Fruit fly (Drosophila melanogaster) whole organism, embryonic: Measurements from ENCODE around the gene CG7810.

Experiments used
- Ada2b ChIP-seq: fragments of 200-800 bp; sonication (Bioruptor generic); IDR thresholded peaks from 2 replicates; pipeline ENCODE4 v1.3.6; 2022; ENCODE audit warnings: missing biosample characterization, missing genetic modification characterization
- CG10274 ChIP-seq: fragments of 200-800 bp; sonication (Bioruptor generic); optimal IDR thresholded peaks from 3 replicates; lab custom pipeline; 2017; ENCODE audit warnings: missing biosample characterization, mild to moderate bottlenecking, missing genetic modification characterization
- CG10366 ChIP-seq: fragments of 200-800 bp; sonication (Bioruptor generic); IDR thresholded peaks from 2 replicates; pipeline ENCODE4 v1.3.6; 2022; ENCODE audit warnings: missing biosample characterization, missing genetic modification characterization
- CG10654 ChIP-seq: fragments of 200-800 bp; sonication (Bioruptor generic); optimal IDR thresholded peaks from 2 replicates; lab custom pipeline; 2016; ENCODE audit warnings: missing biosample characterization, missing genetic modification characterization
- CG11723 ChIP-seq: fragments of 200-800 bp; sonication (Bioruptor generic); optimal IDR thresholded peaks from 2 replicates; lab custom pipeline; 2017; ENCODE audit warnings: missing biosample characterization, mild to moderate bottlenecking, missing genetic modification characterization
- CG12236 ChIP-seq: fragments of 200-800 bp; sonication (Bioruptor generic); optimal IDR thresholded peaks from 2 replicates; lab custom pipeline; 2016; ENCODE audit warnings: missing biosample characterization, missing genetic modification characterization
- CG17385 ChIP-seq: fragments of 200-800 bp; sonication (Bioruptor generic); optimal IDR thresholded peaks from 3 replicates; lab custom pipeline; 2018; ENCODE audit warnings: missing biosample characterization, mild to moderate bottlenecking, missing genetic modification characterization
- CG2116 ChIP-seq: fragments of 200-800 bp; sonication (Bioruptor generic); optimal IDR thresholded peaks from 3 replicates; lab custom pipeline; 2018; ENCODE audit warnings: missing biosample characterization, mild to moderate bottlenecking, missing genetic modification characterization
- CG3838 ChIP-seq: fragments of 200-800 bp; sonication (Bioruptor generic); optimal IDR thresholded peaks from 3 replicates; lab custom pipeline; 2016; ENCODE audit warnings: missing biosample characterization, missing genetic modification characterization
- CG3847 ChIP-seq: fragments of 200-800 bp; sonication (Bioruptor generic); IDR thresholded peaks from 2 replicates; pipeline ENCODE4 v1.3.6; 2022; ENCODE audit warnings: missing biosample characterization, missing genetic modification characterization
- CG3995 ChIP-seq: fragments of 200-800 bp; sonication (Bioruptor generic); optimal IDR thresholded peaks from 3 replicates; lab custom pipeline; 2016; ENCODE audit warnings: missing biosample characterization, missing genetic modification characterization
- CG43689 ChIP-seq: fragments of 200-800 bp; sonication (Bioruptor generic); IDR thresholded peaks from 2 replicates; pipeline ENCODE4 v1.3.6; 2022; ENCODE audit warnings: missing biosample characterization, missing genetic modification characterization
- CG7357 ChIP-seq: fragments of 200-800 bp; sonication (Bioruptor generic); IDR thresholded peaks from 3 replicates; pipeline ENCODE4 v1.3.6; 2022; ENCODE audit warnings: missing biosample characterization, missing genetic modification characterization
- CG7556 ChIP-seq: fragments of 200-800 bp; sonication (Bioruptor generic); optimal IDR thresholded peaks from 2 replicates; lab custom pipeline; 2017; ENCODE audit warnings: missing biosample characterization, mild to moderate bottlenecking, missing genetic modification characterization
- CG9727 ChIP-seq: fragments of 200-800 bp; sonication (Bioruptor generic); optimal IDR thresholded peaks from 3 replicates; lab custom pipeline; 2017; ENCODE audit warnings: missing biosample characterization, mild to moderate bottlenecking, missing genetic modification characterization
- CkIIα-i1 ChIP-seq: fragments of 200-800 bp; sonication (Bioruptor generic); IDR thresholded peaks from 2 replicates; pipeline ENCODE4 v1.3.6; 2022; ENCODE audit warnings: missing biosample characterization, missing genetic modification characterization
- HmgD ChIP-seq: fragments of 200-800 bp; sonication (Bioruptor generic); optimal IDR thresholded peaks from 3 replicates; lab custom pipeline; 2016; ENCODE audit warnings: missing biosample characterization, missing genetic modification characterization
- Hsf ChIP-seq: fragments of 200-800 bp; sonication (Bioruptor generic); optimal IDR thresholded peaks from 3 replicates; lab custom pipeline; 2016; ENCODE audit warnings: missing biosample characterization, missing genetic modification characterization
- Jarid2 ChIP-seq: fragments of 200-800 bp; sonication (Bioruptor generic); optimal IDR thresholded peaks from 3 replicates; lab custom pipeline; 2017; ENCODE audit warnings: mild to moderate bottlenecking, missing biosample characterization, missing genetic modification reagents, missing genetic modification characterization
- Kr ChIP-seq: fragments of 200-800 bp; sonication (Bioruptor generic); optimal IDR thresholded peaks from 2 replicates; lab custom pipeline; 2017; ENCODE audit warnings: missing biosample characterization, mild to moderate bottlenecking, missing genetic modification characterization
- MESR4 ChIP-seq: fragments of 200-800 bp; sonication (Bioruptor generic); optimal IDR thresholded peaks from 2 replicates; lab custom pipeline; 2018; ENCODE audit warnings: missing biosample characterization, mild to moderate bottlenecking, missing genetic modification characterization, moderate library complexity
- Med ChIP-seq: fragments of 200-800 bp; sonication (Bioruptor generic); peaks from one replicate; lab custom pipeline; 2016; ENCODE audit warnings: missing biosample characterization, missing genetic modification characterization, mild to moderate bottlenecking, inconsistent platforms, moderate library complexity
- Opbp ChIP-seq: fragments of 200-800 bp; sonication (Bioruptor generic); IDR thresholded peaks from 3 replicates; pipeline ENCODE4 v1.3.6; 2022; ENCODE audit warnings: missing biosample characterization, missing genetic modification characterization; ENCODE audit not compliant: partially characterized antibody
- Optix ChIP-seq: fragments of 200-800 bp; sonication (Bioruptor generic); IDR thresholded peaks from 3 replicates; pipeline ENCODE4 v1.3.6; 2022; ENCODE audit warnings: missing biosample characterization, missing genetic modification characterization
- Usf ChIP-seq: fragments of 200-800 bp; sonication (Bioruptor generic); optimal IDR thresholded peaks from 2 replicates; lab custom pipeline; 2017; ENCODE audit warnings: missing genotype, missing biosample characterization, missing genetic modification characterization
- aop ChIP-seq: fragments of 200-800 bp; sonication (Bioruptor generic); IDR thresholded peaks from 2 replicates; pipeline ENCODE4 v1.3.6; 2022; ENCODE audit warnings: missing biosample characterization, missing genetic modification characterization
- btn ChIP-seq: fragments of 200-800 bp; sonication (Bioruptor generic); optimal IDR thresholded peaks from 2 replicates; lab custom pipeline; 2016; ENCODE audit warnings: missing biosample characterization, missing genetic modification characterization
- ci ChIP-seq: fragments of 200-800 bp; sonication (Bioruptor generic); IDR thresholded peaks from 3 replicates; pipeline ENCODE4 v1.3.6; 2022; ENCODE audit warnings: missing biosample characterization, missing genetic modification characterization
- dan ChIP-seq: fragments of 200-800 bp; sonication (Bioruptor generic); IDR thresholded peaks from 2 replicates; pipeline ENCODE4 v1.3.6; 2022; ENCODE audit warnings: missing biosample characterization, missing genetic modification characterization
- dmrt99B ChIP-seq: fragments of 200-800 bp; sonication (Bioruptor generic); optimal IDR thresholded peaks from 2 replicates; lab custom pipeline; 2018; ENCODE audit warnings: missing biosample characterization, mild to moderate bottlenecking, missing genetic modification characterization, moderate library complexity
- eyg ChIP-seq: fragments of 200-800 bp; sonication (Bioruptor generic); optimal IDR thresholded peaks from 3 replicates; lab custom pipeline; 2016; ENCODE audit warnings: missing biosample characterization, missing genetic modification characterization
- gsb-n ChIP-seq: fragments of 200-800 bp; sonication (Bioruptor generic); optimal IDR thresholded peaks from 3 replicates; lab custom pipeline; 2018; ENCODE audit warnings: missing biosample characterization, mild to moderate bottlenecking, missing genetic modification characterization
- insv ChIP-seq, 2 experiments: fragments of 200-800 bp; sonication (Bioruptor generic); optimal IDR thresholded peaks; 3 replicates each; lab custom pipeline; 2016 to 2018; ENCODE audit warnings: missing biosample characterization in 2 of 2, missing genetic modification characterization in 2 of 2
- lab ChIP-seq: fragments of 200-800 bp; sonication (Bioruptor generic); optimal IDR thresholded peaks from 3 replicates; lab custom pipeline; 2017; ENCODE audit warnings: missing biosample characterization, missing genetic modification characterization, mild to moderate bottlenecking, moderate library complexity, missing genetic modification reagents
- otp ChIP-seq: fragments of 200-800 bp; sonication (Bioruptor generic); IDR thresholded peaks from 3 replicates; pipeline ENCODE4, ENCODE4 v1.3.6; 2022; ENCODE audit warnings: missing biosample characterization, missing genetic modification characterization
- pros ChIP-seq: fragments of 200-800 bp; sonication (Bioruptor generic); optimal IDR thresholded peaks from 3 replicates; lab custom pipeline; 2019; ENCODE audit warnings: missing biosample characterization, mild to moderate bottlenecking, missing genetic modification characterization, moderate library complexity
- pzg ChIP-seq: fragments of 200-800 bp; sonication (Bioruptor generic); optimal IDR thresholded peaks from 3 replicates; lab custom pipeline; 2018; ENCODE audit warnings: missing biosample characterization, mild to moderate bottlenecking, missing genetic modification characterization, moderate library complexity
- ro ChIP-seq: fragments of 200-800 bp; sonication (Bioruptor generic); IDR thresholded peaks from 2 replicates; pipeline ENCODE4 v1.3.6; 2022; ENCODE audit warnings: missing biosample characterization, missing genetic modification characterization
- sens-2 ChIP-seq: fragments of 200-800 bp; sonication (Bioruptor generic); IDR thresholded peaks from 2 replicates; pipeline ENCODE4 v1.3.6; 2022; ENCODE audit warnings: missing biosample characterization, missing genetic modification characterization
- slp2 ChIP-seq: fragments of 200-800 bp; sonication (Bioruptor generic); optimal IDR thresholded peaks from 2 replicates; lab custom pipeline; 2016; ENCODE audit warnings: missing biosample characterization, missing genetic modification characterization
- toy ChIP-seq: fragments of 200-800 bp; sonication (Bioruptor generic); IDR thresholded peaks from 2 replicates; pipeline ENCODE4 v1.3.6; 2022; ENCODE audit warnings: missing biosample characterization, missing genetic modification characterization
- trem ChIP-seq: fragments of 200-800 bp; optimal IDR thresholded peaks from 3 replicates; lab custom pipeline; 2019; ENCODE audit warnings: missing biosample characterization, mild to moderate bottlenecking, missing genetic modification characterization, moderate library complexity
- twi ChIP-seq: fragments of 200-800 bp; optimal IDR thresholded peaks from 2 replicates; lab custom pipeline; 2019; ENCODE audit warnings: missing biosample characterization, mild to moderate bottlenecking, missing genetic modification characterization, moderate library complexity
- wor ChIP-seq: fragments of 200-800 bp; sonication (Bioruptor generic); IDR thresholded peaks from 2 replicates; pipeline ENCODE4 v1.3.6; 2022; ENCODE audit warnings: missing biosample characterization, missing genetic modification characterization

Gene CG7810

DNA sequence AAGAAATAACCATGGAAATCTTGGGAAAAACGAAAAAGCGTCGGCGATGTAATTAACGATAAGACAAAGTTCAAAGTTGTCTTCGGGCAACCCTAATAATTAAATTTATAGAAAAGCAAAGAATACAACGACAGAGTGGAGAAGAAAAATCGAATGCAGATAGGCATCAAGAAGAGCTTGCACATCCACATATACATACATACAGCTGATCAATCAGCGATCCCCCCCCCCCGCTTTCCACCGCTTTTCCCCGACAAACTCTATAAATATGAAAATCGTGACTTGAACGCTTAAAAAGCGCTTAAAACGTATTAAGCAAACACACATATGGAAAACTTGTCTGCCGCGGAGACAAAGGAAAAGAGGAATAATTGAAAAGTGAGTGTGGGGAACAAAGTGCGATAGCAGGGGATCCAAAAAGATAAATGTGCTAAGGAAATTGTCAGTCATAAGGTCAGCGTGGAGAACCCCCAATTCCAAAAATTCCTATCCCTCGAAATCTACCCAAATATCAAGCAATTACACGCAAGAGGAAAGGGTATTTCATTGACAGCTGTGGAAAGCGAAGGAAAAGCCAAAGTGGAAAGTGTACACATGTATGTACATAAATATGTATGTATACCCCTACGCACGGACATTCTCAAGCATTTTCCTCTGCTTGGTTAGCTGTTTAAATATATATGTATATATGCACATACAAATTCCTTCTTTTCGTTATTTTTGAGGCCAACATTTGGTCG lies 21.5 kb downstream of the CG7810 start (continued):
- TF ChIP-seq Hsf = no peak
- TF ChIP-seq dmrt99B (tag; lab: Kevin White, UChicago) = no peak
- no peak for TF ChIP-seq lab (GFP tag; lab: Kevin White, UChicago)
- TF ChIP-seq CG10366 (GFP tag; lab: Robert Waterston, UW) = no peak
- no peak for TF ChIP-seq toy
- no peak for TF ChIP-seq CG11723 (GFP tag; lab: Kevin White, UChicago)
- TF ChIP-seq HmgD (GFP tag; lab: Kevin White, UChicago) = no peak
- no peak for TF ChIP-seq CG10654 (GFP tag; lab: Kevin White, UChicago)
- TF ChIP-seq sens-2 (GFP tag; lab: Robert Waterston, UW) = no peak
- no peak for TF ChIP-seq CG9727 (GFP tag; lab: Kevin White, UChicago)
- TF ChIP-seq Kr (GFP tag; lab: Kevin White, UChicago) = peak; percentile 67
- TF ChIP-seq btn = no peak
- no peak for TF ChIP-seq Ada2b (GFP tag; lab: Robert Waterston, UW)
- TF ChIP-seq ci (GFP tag; lab: Robert Waterston, UW) = 0 out of 3 replicates have a peak, but pooled peaks have one; percentile 37
- TF ChIP-seq CG3995 (GFP tag; lab: Kevin White, UChicago) = no peak
- TF ChIP-seq CG7556 (GFP tag; lab: Kevin White, UChicago) = no peak
- TF ChIP-seq MESR4 (GFP tag; lab: Kevin White, UChicago) = no peak
- TF ChIP-seq slp2 (GFP tag; lab: Kevin White, UChicago) = no peak
- TF ChIP-seq CG12236 (GFP tag; lab: Kevin White, UChicago) = no peak

DNA sequence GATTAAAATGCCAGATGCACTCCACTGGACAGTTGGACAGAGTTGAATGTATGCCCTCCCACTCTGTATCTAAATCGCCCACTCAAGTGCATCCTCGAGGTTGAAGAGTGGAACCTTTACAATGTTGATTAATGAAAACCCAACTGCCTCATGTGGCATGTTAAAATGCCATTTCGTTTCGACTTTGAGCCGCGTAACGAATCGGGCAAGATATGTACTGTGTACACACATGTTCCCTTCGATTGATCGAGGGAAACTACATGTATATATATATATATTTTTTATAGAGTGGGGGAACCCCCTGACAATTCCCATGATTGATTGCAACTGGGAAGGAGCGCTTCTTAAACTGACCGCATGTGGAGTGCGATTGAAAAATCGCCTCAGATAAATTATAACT lies 22.9 kb downstream of the CG7810 start:
- peak; percentile 42 for TF ChIP-seq Med (GFP tag; lab: Kevin White, UChicago)
- TF ChIP-seq CG3847 (GFP tag; lab: Robert Waterston, UW) = no peak
- TF ChIP-seq lab (GFP tag; lab: Kevin White, UChicago) = peak; percentile 13
- no peak for TF ChIP-seq insv (GFP tag; optimal IDR thresholded peaks at IDR 0.05; lab: Kevin White, UChicago)
- TF ChIP-seq wor (GFP tag; lab: Robert Waterston, UW) = no peak
- no peak for TF ChIP-seq eyg (GFP tag; lab: Kevin White, UChicago)
- TF ChIP-seq pzg (GFP tag; lab: Kevin White, UChicago) = no peak
- TF ChIP-seq otp (GFP tag; lab: Robert Waterston, UW) = no peak
- no peak for TF ChIP-seq CG43689
- TF ChIP-seq Optix (GFP tag; lab: Robert Waterston, UW) = no peak
- TF ChIP-seq Usf = no peak
- peak; percentile 15 for TF ChIP-seq pros
- no peak for TF ChIP-seq CG17385 (GFP tag; lab: Kevin White, UChicago)
- TF ChIP-seq twi (tag; lab: Kevin White, UChicago) = peak; percentile 71
- TF ChIP-seq CG3838 = no peak
- no peak for TF ChIP-seq trem (tag; lab: Kevin White, UChicago)
- TF ChIP-seq Jarid2 (GFP tag; lab: Kevin White, UChicago) = no peak
- no peak for TF ChIP-seq CG10274 (GFP tag; lab: Kevin White, UChicago)
- no peak for TF ChIP-seq CG2116 (GFP tag; lab: Kevin White, UChicago)
- no peak for TF ChIP-seq ro (GFP tag; lab: Robert Waterston, UW)
- TF ChIP-seq gsb-n (tag; lab: Kevin White, UChicago) = peak; percentile 53
- no peak for TF ChIP-seq CG7357 (GFP tag; lab: Robert Waterston, UW)
- no peak for TF ChIP-seq aop (GFP tag; lab: Robert Waterston, UW)
- TF ChIP-seq CG10654 (GFP tag; lab: Kevin White, UChicago) = no peak
- TF ChIP-seq CkIIα-i1 (GFP tag; lab: Robert Waterston, UW) = no peak
- no peak for TF ChIP-seq Opbp (GFP tag; lab: Robert Waterston, UW)
- no peak for TF ChIP-seq dan (GFP tag; lab: Robert Waterston, UW)
